Fruit fly (Drosophila melanogaster) whole organism, prepupa: ENCODE measurements around the gene KdelR.

ENCODE experiments used
- Blimp-1 ChIP-seq: fragments of 200-800 bp; sonication (Bioruptor generic); optimal IDR thresholded peaks from 3 replicates; lab custom pipeline; 2017; ENCODE audit warnings: missing biosample characterization, missing genetic modification characterization, mild to moderate bottlenecking, moderate library complexity, missing genetic modification reagents
- CG11294 ChIP-seq: fragments of 200-800 bp; sonication (Bioruptor generic); IDR thresholded peaks from 2 replicates; pipeline ENCODE4 v1.3.6; 2022; ENCODE audit warnings: missing biosample characterization, missing genetic modification characterization
- CG1621 ChIP-seq: fragments of 200-800 bp; sonication (Bioruptor generic); optimal IDR thresholded peaks from 3 replicates; lab custom pipeline; 2018; ENCODE audit warnings: missing biosample characterization, mild to moderate bottlenecking, missing genetic modification characterization
- CG6854 ChIP-seq: fragments of 200-800 bp; sonication (Bioruptor generic); optimal IDR thresholded peaks from 2 replicates; lab custom pipeline; 2017; ENCODE audit warnings: missing biosample characterization, mild to moderate bottlenecking, missing genetic modification characterization
- CG8119 ChIP-seq: fragments of 200-800 bp; sonication (Bioruptor generic); IDR thresholded peaks from 3 replicates; pipeline ENCODE4 v1.3.6; 2022; ENCODE audit warnings: missing biosample characterization, missing genetic modification characterization
- CG8319 ChIP-seq: fragments of 200-800 bp; sonication (Bioruptor generic); optimal IDR thresholded peaks from 3 replicates; lab custom pipeline; 2016; ENCODE audit warnings: missing biosample characterization, missing genetic modification characterization
- CG9139 ChIP-seq: fragments of 200-800 bp; sonication (Bioruptor generic); optimal IDR thresholded peaks from 3 replicates; lab custom pipeline; 2017; ENCODE audit warnings: missing biosample characterization, mild to moderate bottlenecking, missing genetic modification characterization
- Gug ChIP-seq: fragments of 200-800 bp; sonication (Bioruptor generic); IDR thresholded peaks from 2 replicates; pipeline ENCODE4 v1.3.6; 2022; ENCODE audit warnings: missing biosample characterization, missing genetic modification characterization
- fd85E ChIP-seq: fragments of 200-800 bp; sonication (Bioruptor generic); optimal IDR thresholded peaks from 3 replicates; lab custom pipeline; 2016; ENCODE audit warnings: missing biosample characterization, missing genetic modification characterization
- pdm3 ChIP-seq: fragments of 200-800 bp; sonication (Bioruptor generic); optimal IDR thresholded peaks from 3 replicates; lab custom pipeline; 2016; ENCODE audit warnings: missing biosample characterization, missing genetic modification characterization
- ss ChIP-seq, 2 experiments: fragments of 200-800 bp; sonication (Bioruptor generic); optimal IDR thresholded peaks; 2 replicates in 1 of 2; 3 replicates in 1 of 2; lab custom pipeline; 2017 to 2018; ENCODE audit warnings: mild to moderate bottlenecking in 2 of 2, missing biosample characterization in 2 of 2, missing genetic modification characterization in 2 of 2, moderate library complexity in 1 of 2

- no peak for TF ChIP-seq CG11294 (GFP tag; lab: Robert Waterston, UW)
- TF ChIP-seq fd85E (GFP tag; lab: Kevin White, UChicago) = no peak
- no peak for TF ChIP-seq ss (GFP tag; optimal IDR thresholded peaks at IDR 0.05; lab: Kevin White, UChicago)
- TF ChIP-seq Blimp-1 (GFP tag; lab: Kevin White, UChicago) = no peak
- no peak for TF ChIP-seq CG6854 (GFP tag; lab: Kevin White, UChicago)
- TF ChIP-seq Gug (GFP tag; lab: Robert Waterston, UW) = no peak
- TF ChIP-seq CG9139 (GFP tag; lab: Kevin White, UChicago) = no peak
- TF ChIP-seq CG1621 (tag; lab: Kevin White, UChicago) = no peak
- no peak for TF ChIP-seq CG8119
- no peak for TF ChIP-seq pdm3 (GFP tag; lab: Kevin White, UChicago)
- TF ChIP-seq CG8319 (GFP tag; lab: Kevin White, UChicago) = no peak
Measured at dm6 chr2L:10422643-10423606, 3.8 kb upstream of the KdelR start, which contains the start of the genes pie and Wdfy2.
